Worm (Caenorhabditis elegans) whole organism, L1 larva: ENCODE results near the gene nep-23.

Source experiments
- C34B4.2 ChIP-seq: sonication (generic microtip); optimal IDR thresholded peaks from 2 replicates; lab custom pipeline; 2017; ENCODE audit warnings: mild to moderate bottlenecking, missing genetic modification characterization, missing compliant biosample characterization
- aha-1 ChIP-seq: fragments of 150-350 bp; optimal IDR thresholded peaks from 2 replicates; lab custom pipeline; 2014; ENCODE audit warnings: missing biosample characterization, missing genetic modification characterization
- ceh-88 ChIP-seq: fragments of 200-800 bp; sonication (Bioruptor generic); IDR thresholded peaks from 2 replicates; pipeline ENCODE4 v1.3.6; 2022; ENCODE audit warnings: missing genetic modification characterization, missing compliant biosample characterization
- efl-1 ChIP-seq, 4 experiments: fragments of 150-350 bp; optimal IDR thresholded peaks in 3 of 4; peaks in 1 of 4; 1 replicate in 1 of 4; 2 replicates in 3 of 4; lab custom pipeline; 2014; ENCODE audit warnings: missing biosample characterization in 2 of 4, missing genetic modification characterization in 2 of 4, missing genetic modification reagents in 2 of 4
- efl-3 ChIP-seq: fragments of 200-800 bp; sonication (Bioruptor generic); optimal IDR thresholded peaks from 2 replicates; lab custom pipeline; 2018; ENCODE audit warnings: mild to moderate bottlenecking, missing genetic modification characterization, missing compliant biosample characterization
- elt-2 ChIP-seq: sonication (generic microtip); optimal IDR thresholded peaks from 2 replicates; lab custom pipeline; 2016; ENCODE audit warnings: missing genetic modification characterization, mild to moderate bottlenecking, inconsistent platforms, missing compliant biosample characterization, missing genetic modification reagents
- grh-1 ChIP-seq: fragments of 200-800 bp; sonication (Bioruptor generic); IDR thresholded peaks from 2 replicates; pipeline ENCODE4 v1.3.6; 2022; ENCODE audit warnings: missing genetic modification reagents, missing genetic modification characterization, missing compliant biosample characterization
- hlh-17 ChIP-seq: fragments of 200-800 bp; sonication (Bioruptor generic); optimal IDR thresholded peaks from 2 replicates; lab custom pipeline; 2018; ENCODE audit warnings: missing genetic modification characterization, mild to moderate bottlenecking, missing compliant biosample characterization, moderate library complexity, borderline replicate concordance
- hpl-2 ChIP-seq: fragments of 150-350 bp; optimal IDR thresholded peaks from 2 replicates; lab custom pipeline; 2014; ENCODE audit warnings: missing biosample characterization, missing genetic modification reagents, missing genetic modification characterization
- jun-1 ChIP-seq: fragments of 150-350 bp; optimal IDR thresholded peaks from 2 replicates; lab custom pipeline; 2014; ENCODE audit warnings: missing biosample characterization, missing genetic modification reagents, missing genetic modification characterization
- lin-15B ChIP-seq: fragments of 150-350 bp; sonication (generic microtip); optimal IDR thresholded peaks from 3 replicates; lab custom pipeline; 2014; ENCODE audit warnings: missing biosample characterization, missing genetic modification characterization
- lir-3 ChIP-seq: sonication (generic microtip); optimal IDR thresholded peaks from 2 replicates; lab custom pipeline; 2016; ENCODE audit warnings: mild to moderate bottlenecking, missing genetic modification characterization, moderate library complexity, missing compliant biosample characterization; ENCODE audit not compliant: poor library complexity
- lsy-2 ChIP-seq, 2 experiments: fragments of 150-350 bp; optimal IDR thresholded peaks; 2 replicates each; lab custom pipeline; 2014; ENCODE audit warnings: missing biosample characterization in 2 of 2, missing genetic modification characterization in 2 of 2
- mef-2 ChIP-seq: fragments of 150-350 bp; optimal IDR thresholded peaks from 2 replicates; lab custom pipeline; 2014; ENCODE audit warnings: missing biosample characterization, missing genetic modification characterization
- nhr-19 ChIP-seq: fragments of 200-800 bp; sonication (Bioruptor generic); conservative IDR thresholded peaks from 2 replicates; pipeline ENCODE4 v1.3.6; 2022; ENCODE audit warnings: missing genetic modification characterization, missing compliant biosample characterization
- nhr-20 ChIP-seq: sonication (generic microtip); optimal IDR thresholded peaks from 2 replicates; lab custom pipeline; 2016; ENCODE audit warnings: mild to moderate bottlenecking, missing genetic modification characterization, missing compliant biosample characterization
- nhr-47 ChIP-seq: sonication (generic microtip); optimal IDR thresholded peaks from 2 replicates; lab custom pipeline; 2016; ENCODE audit warnings: mild to moderate bottlenecking, missing genetic modification characterization, moderate library complexity, missing compliant biosample characterization
- sup-37 ChIP-seq: fragments of 200-800 bp; sonication (Bioruptor generic); optimal IDR thresholded peaks from 2 replicates; lab custom pipeline; 2018; ENCODE audit warnings: mild to moderate bottlenecking, missing genetic modification characterization, missing compliant biosample characterization
- tlp-1 ChIP-seq: fragments of 150-350 bp; optimal IDR thresholded peaks from 2 replicates; lab custom pipeline; 2014; ENCODE audit warnings: missing biosample characterization, missing genetic modification characterization
- unc-30 ChIP-seq: sonication (generic microtip); optimal IDR thresholded peaks from 2 replicates; lab custom pipeline; 2017; ENCODE audit warnings: missing biosample characterization, missing genetic modification characterization
- unc-86 ChIP-seq: sonication (generic microtip); optimal IDR thresholded peaks from 2 replicates; lab custom pipeline; 2016; ENCODE audit warnings: missing genetic modification characterization, missing compliant biosample characterization
- zip-4 ChIP-seq: fragments of 200-800 bp; sonication (Bioruptor generic); optimal IDR thresholded peaks from 2 replicates; lab custom pipeline; 2018; ENCODE audit warnings: mild to moderate bottlenecking, missing genetic modification characterization, moderate library complexity, missing compliant biosample characterization

Gene nep-23

DNA sequence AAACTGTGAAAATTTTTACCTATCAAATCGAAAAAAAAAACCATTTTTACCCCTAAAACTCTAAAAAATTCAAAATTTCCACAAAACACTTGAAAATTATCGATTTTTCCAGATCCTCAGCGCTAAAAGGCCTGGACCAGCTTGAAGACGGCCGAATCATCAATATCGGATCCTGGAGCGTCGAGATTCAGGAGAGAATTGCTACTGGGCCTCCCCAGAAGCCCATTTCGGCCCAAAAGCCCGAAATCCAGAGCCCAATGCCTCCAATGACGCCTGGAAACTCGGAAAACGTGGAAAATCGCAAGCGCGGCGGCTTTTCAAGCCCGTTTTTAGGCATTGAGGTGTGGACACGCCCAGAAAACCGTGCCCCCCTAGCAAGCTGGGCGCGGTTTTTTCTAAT lies 32.2 kb downstream of the nep-23 start:
- no peak for TF ChIP-seq C34B4.2 (tag; lab: Kevin White, UChicago)
- TF ChIP-seq efl-1 (optimal IDR thresholded peaks at IDR 0.05; lab: Kevin White, UChicago): no peak
- TF ChIP-seq efl-1 (GFP tag; optimal IDR thresholded peaks at IDR 0.05 in 1 of 2; lab: Kevin White, UChicago): peak in 1 of 2 experiments; percentile 32
- no peak for TF ChIP-seq elt-2
- TF ChIP-seq mef-2 (tag; lab: Kevin White, UChicago): no peak
- no peak for TF ChIP-seq lir-3 (tag; lab: Kevin White, UChicago)

DNA sequence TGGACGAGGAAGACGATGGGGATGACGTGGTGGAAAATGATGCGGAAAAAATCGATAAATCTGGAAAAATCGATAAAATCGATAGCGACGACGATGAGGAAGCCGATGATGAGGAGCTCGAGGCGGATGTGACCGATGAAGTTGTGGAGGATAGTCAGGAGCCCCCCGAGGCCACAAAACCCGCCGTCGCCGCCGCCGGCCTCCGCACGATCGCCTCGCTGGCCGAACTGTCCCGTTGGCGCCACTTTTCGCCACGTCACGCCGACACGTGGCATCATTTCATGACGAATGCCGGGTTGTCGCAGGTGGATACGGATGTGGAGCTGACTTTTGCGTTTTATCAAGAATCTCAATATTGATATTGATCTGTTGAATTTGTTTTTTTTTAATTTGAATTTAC lies 42.3 kb downstream of the nep-23 start:
- TF ChIP-seq ceh-88 (GFP tag; lab: Robert Waterston, UW) (no peak), lir-3 (tag; lab: Kevin White, UChicago) (no peak), aha-1 (tag; lab: Kevin White, UChicago) (no peak), nhr-19 (GFP tag; lab: Robert Waterston, UW) (no peak), hlh-17 (GFP tag; lab: Kevin White, UChicago) (no peak)

DNA sequence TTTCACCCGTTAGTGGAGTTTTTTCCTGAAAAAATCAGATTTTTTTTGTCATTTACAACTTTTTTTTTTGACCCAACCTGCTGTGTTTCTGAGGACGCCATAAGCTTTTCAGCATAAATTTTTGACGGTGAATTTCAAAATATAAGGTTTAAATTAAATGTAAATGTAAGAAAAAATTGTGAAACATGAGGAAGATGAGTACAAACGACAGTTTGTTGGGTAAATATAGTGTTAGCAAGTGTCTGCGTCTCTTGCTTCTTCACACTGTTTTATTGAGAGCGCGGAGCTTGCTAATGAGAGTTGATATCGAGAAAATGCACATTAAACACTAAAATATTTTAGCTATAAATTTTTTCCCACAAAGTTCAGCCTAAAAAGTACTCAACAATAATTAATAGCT lies 50.2 kb downstream of the nep-23 start, which contains the start of gene rom-3:
Gene rom-3, minus strand, starts transcription at position 101 of the 400 bp plus-strand sequence.
- TF ChIP-seq unc-30 (tag; lab: Kevin White, UChicago): no peak
- TF ChIP-seq lsy-2 (tag; optimal IDR thresholded peaks at IDR 0.05; lab: Kevin White, UChicago): no peak
- TF ChIP-seq lin-15B: no peak
- no peak for TF ChIP-seq nhr-47 (tag; lab: Kevin White, UChicago)
- no peak for TF ChIP-seq sup-37 (GFP tag; lab: Kevin White, UChicago)
- no peak for TF ChIP-seq grh-1 (GFP tag; lab: Robert Waterston, UW)
- TF ChIP-seq mef-2 (tag; lab: Kevin White, UChicago): no peak
- no peak for TF ChIP-seq jun-1 (tag; lab: Kevin White, UChicago)
- TF ChIP-seq zip-4 (GFP tag; lab: Kevin White, UChicago): no peak
- no peak for TF ChIP-seq unc-86 (tag; lab: Kevin White, UChicago)
- TF ChIP-seq hpl-2 (GFP tag; lab: Kevin White, UChicago): no peak
- no peak for TF ChIP-seq tlp-1 (tag; lab: Kevin White, UChicago)
- TF ChIP-seq nhr-20 (tag; lab: Kevin White, UChicago): no peak
- TF ChIP-seq efl-3 (GFP tag; lab: Kevin White, UChicago): no peak
